Worm (Caenorhabditis elegans) whole organism, L4/young adult: ENCODE results near the gene sams-3.

ENCODE experiments used
- W03F9.2 ChIP-seq: fragments of 150-350 bp; optimal IDR thresholded peaks from 2 replicates; lab custom pipeline; 2014; ENCODE audit warnings: missing biosample characterization, missing genetic modification characterization
- dao-5 ChIP-seq: sonication (generic microtip); optimal IDR thresholded peaks from 2 replicates; lab custom pipeline; 2016; ENCODE audit warnings: missing genotype, missing genetic modification characterization, moderate library complexity, missing compliant biosample characterization
- him-1 ChIP-seq: sonication (generic microtip); optimal IDR thresholded peaks from 2 replicates; lab custom pipeline; 2016; ENCODE audit warnings: missing genotype, missing genetic modification reagents, missing genetic modification characterization, missing compliant biosample characterization

Gene sams-3

ce11 chrIV:5821997-5822396 lies 26.5 kb upstream of the sams-3 start:
- TF ChIP-seq dao-5, result no peak
- no peak for TF ChIP-seq him-1
- TF ChIP-seq W03F9.2 (tag; lab: Kevin White, UChicago), result no peak

ce11 chrIV:5824493-5824892 lies 24.0 kb upstream of the sams-3 start, which contains the start of gene egal-1:
TSS of gene egal-1 (plus strand) at chrIV:5824793.
- TF ChIP-seq him-1 (no peak), W03F9.2 (tag; lab: Kevin White, UChicago) (no peak), dao-5 (no peak)

DNA sequence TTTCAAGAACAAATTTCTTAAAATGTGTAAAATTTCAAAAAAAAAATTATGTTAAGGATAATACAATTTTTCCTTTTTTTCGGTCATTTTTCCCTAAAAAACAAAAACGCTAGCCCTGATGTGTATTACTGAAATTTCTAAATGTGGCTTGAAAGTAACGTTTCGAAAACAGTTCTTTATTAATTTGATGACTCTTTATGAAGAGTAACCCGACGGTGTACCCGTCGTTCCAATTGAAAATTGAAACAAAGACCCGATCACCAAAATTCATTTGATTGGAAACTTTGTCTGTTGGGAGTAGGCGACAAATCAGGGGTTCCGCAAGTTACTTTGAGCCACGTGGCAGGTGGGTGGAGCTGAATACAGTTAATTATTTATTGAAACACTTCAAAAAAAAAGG lies 15.7 kb upstream of the sams-3 start:
- TF ChIP-seq W03F9.2 (tag; lab: Kevin White, UChicago) (no peak), him-1 (no peak), dao-5 (no peak)

DNA sequence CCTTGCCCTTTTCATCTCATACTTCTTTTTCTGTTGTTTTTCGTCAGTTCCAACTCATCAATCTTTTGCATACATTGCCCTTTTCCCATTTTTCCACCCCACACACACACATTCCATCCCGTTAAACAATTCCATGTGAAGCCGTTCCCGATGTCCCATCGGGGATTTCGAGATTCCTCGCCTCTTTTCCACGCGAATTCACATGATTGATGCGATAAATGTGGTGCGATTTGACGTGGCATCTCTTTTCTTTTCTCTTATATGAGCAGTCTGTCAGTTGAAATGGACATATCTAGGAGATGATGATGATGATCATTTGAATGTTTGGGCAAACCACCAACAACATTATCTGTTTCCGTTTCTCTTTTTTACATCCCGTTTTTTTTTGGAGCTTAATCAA lies 14.3 kb upstream of the sams-3 start:
- no peak for TF ChIP-seq W03F9.2 (tag; lab: Kevin White, UChicago)
- no peak for TF ChIP-seq him-1
- TF ChIP-seq dao-5, result no peak

ce11 chrIV:5839178-5839577 lies 9.3 kb upstream of the sams-3 start, which contains the start of gene C06E7.2:
TSS of gene C06E7.2 (plus strand) at chrIV:5839478.
- TF ChIP-seq W03F9.2 (tag; lab: Kevin White, UChicago), result no peak
- TF ChIP-seq him-1, result no peak
- TF ChIP-seq dao-5, result no peak

- TF ChIP-seq W03F9.2 (tag; lab: Kevin White, UChicago), result no peak
- no peak for TF ChIP-seq him-1
- TF ChIP-seq dao-5, result no peak
Measured at ce11 chrIV:5842905-5843304, 5.6 kb upstream of the sams-3 start.

ce11 chrIV:5846269-5846668 lies 2.2 kb upstream of the sams-3 start, which contains the start of gene sams-4:
TSS of gene sams-4 (minus strand) at chrIV:5846369.
- TF ChIP-seq W03F9.2 (tag; lab: Kevin White, UChicago) (no peak), him-1 (no peak), dao-5 (no peak)

ce11 chrIV:5850765-5851377 lies 2.4 kb downstream of the sams-3 start:
- TF ChIP-seq him-1 (no peak), W03F9.2 (tag; lab: Kevin White, UChicago) (no peak), dao-5 (no peak)

- TF ChIP-seq him-1 (no peak), W03F9.2 (tag; lab: Kevin White, UChicago) (no peak), dao-5 (no peak)
Measured at ce11 chrIV:5855608-5856007, 7.2 kb downstream of the sams-3 start.

- TF ChIP-seq W03F9.2 (tag; lab: Kevin White, UChicago), result no peak
- no peak for TF ChIP-seq him-1
- TF ChIP-seq dao-5, result no peak
Measured at ce11 chrIV:5856975-5857374, 8.5 kb downstream of the sams-3 start.

- TF ChIP-seq W03F9.2 (tag; lab: Kevin White, UChicago), result no peak
- TF ChIP-seq dao-5, result no peak
Measured at ce11 chrIV:5858212-5858611, 9.8 kb downstream of the sams-3 start.

ce11 chrIV:5859876-5860275 lies 11.4 kb downstream of the sams-3 start, which contains the start of gene C06E7.4:
TSS of gene C06E7.4 (minus strand) at chrIV:5859976.
- TF ChIP-seq W03F9.2 (tag; lab: Kevin White, UChicago) (no peak), dao-5 (no peak), him-1 (no peak)

DNA sequence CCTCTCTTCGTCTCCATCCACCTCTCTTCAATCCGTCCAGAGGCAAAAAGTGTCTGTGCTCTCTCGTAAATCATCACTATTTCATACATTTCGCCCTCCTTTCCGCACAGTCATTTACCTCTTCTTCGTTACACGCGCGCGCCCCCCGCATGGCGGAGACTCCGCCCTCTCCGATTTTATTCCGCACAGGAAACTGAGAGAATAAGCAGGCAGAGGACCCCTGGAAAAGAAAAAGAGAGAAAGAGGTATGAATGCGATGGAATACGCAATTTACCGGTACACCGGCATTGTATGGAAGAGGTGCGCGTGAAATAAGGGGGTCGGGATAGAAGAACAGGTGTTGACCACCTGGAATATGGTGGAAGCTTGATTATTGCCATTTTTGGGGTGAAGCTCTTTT lies 12.3 kb downstream of the sams-3 start:
- TF ChIP-seq him-1, result no peak
- TF ChIP-seq dao-5, result no peak
- TF ChIP-seq W03F9.2 (tag; lab: Kevin White, UChicago), result no peak

DNA sequence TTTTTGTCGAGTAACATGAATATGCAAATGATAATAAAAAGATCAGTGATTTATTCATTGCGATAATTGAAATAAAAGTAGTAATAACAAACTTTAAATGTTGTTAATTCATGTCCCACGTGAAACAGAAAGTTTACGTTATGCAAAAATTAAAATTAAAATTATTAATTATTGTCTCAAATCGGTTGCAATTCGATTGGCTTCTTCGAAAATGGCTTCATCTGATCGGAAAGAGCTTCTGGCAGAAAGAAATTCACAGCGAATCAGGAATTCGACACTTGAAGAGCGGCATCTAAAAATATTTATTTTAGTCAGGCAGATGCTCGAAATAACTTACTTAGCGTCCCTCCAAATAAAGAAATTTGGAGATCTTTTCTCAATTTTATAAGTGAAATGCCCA lies 17.4 kb downstream of the sams-3 start, which contains the start of gene spe-27:
Gene spe-27 (minus strand): TSS at position 101 of the 400 bp plus-strand sequence.
- TF ChIP-seq W03F9.2 (tag; lab: Kevin White, UChicago) (no peak), dao-5 (no peak), him-1 (no peak)

- TF ChIP-seq W03F9.2 (tag; lab: Kevin White, UChicago) (no peak), dao-5 (no peak), him-1 (no peak)
Measured at ce11 chrIV:5867189-5867588, 18.7 kb downstream of the sams-3 start, which contains the start of gene C06E7.88. TSS of gene C06E7.88 (minus strand) at chrIV:5867289.

ce11 chrIV:5869354-5869753 lies 20.9 kb downstream of the sams-3 start:
- TF ChIP-seq him-1, result no peak
- TF ChIP-seq dao-5, result no peak
- no peak for TF ChIP-seq W03F9.2 (tag; lab: Kevin White, UChicago)
